Fruit fly (Drosophila melanogaster) whole organism, embryonic: Measurements from ENCODE around the gene CG13894.
A peak's percentile ranks its signal among the peaks of the same experiment; 100 is the strongest.

Source experiments
- Adf1 ChIP-seq: fragments of 200-800 bp; sonication (Bioruptor generic); IDR thresholded peaks from 2 replicates; pipeline ENCODE4 v1.3.6; 2022; ENCODE audit warnings: missing biosample characterization, missing genetic modification characterization
- CG10274 ChIP-seq: fragments of 200-800 bp; sonication (Bioruptor generic); optimal IDR thresholded peaks from 3 replicates; lab custom pipeline; 2017; ENCODE audit warnings: missing biosample characterization, mild to moderate bottlenecking, missing genetic modification characterization
- CG12104 ChIP-seq: fragments of 200-800 bp; sonication (Bioruptor generic); optimal IDR thresholded peaks from 3 replicates; lab custom pipeline; 2016; ENCODE audit warnings: missing biosample characterization, missing genetic modification characterization
- CG12744 ChIP-seq: fragments of 200-800 bp; sonication (Bioruptor generic); optimal IDR thresholded peaks from 2 replicates; lab custom pipeline; 2016; ENCODE audit warnings: missing biosample characterization, missing genetic modification characterization
- CG14014 ChIP-seq: fragments of 200-800 bp; sonication (Bioruptor generic); IDR thresholded peaks from 2 replicates; pipeline ENCODE4 v1.3.6; 2022; ENCODE audit warnings: missing biosample characterization, missing genetic modification characterization
- CG15011 ChIP-seq: fragments of 200-800 bp; sonication (Bioruptor generic); optimal IDR thresholded peaks from 3 replicates; lab custom pipeline; 2018; ENCODE audit warnings: missing biosample characterization, mild to moderate bottlenecking, missing genetic modification characterization
- CG16815 ChIP-seq: fragments of 200-800 bp; sonication (Bioruptor generic); optimal IDR thresholded peaks from 3 replicates; lab custom pipeline; 2017; ENCODE audit warnings: missing biosample characterization, mild to moderate bottlenecking, missing genetic modification characterization
- CG17568 ChIP-seq: fragments of 200-800 bp; sonication (Bioruptor generic); optimal IDR thresholded peaks from 2 replicates; lab custom pipeline; 2018; ENCODE audit warnings: missing biosample characterization, mild to moderate bottlenecking, missing genetic modification characterization, moderate library complexity
- CG1832 ChIP-seq: fragments of 200-800 bp; sonication (Bioruptor generic); optimal IDR thresholded peaks from 2 replicates; lab custom pipeline; 2017; ENCODE audit warnings: missing biosample characterization, mild to moderate bottlenecking, missing genetic modification characterization, inconsistent platforms
- CG18599 ChIP-seq: fragments of 200-800 bp; sonication (Bioruptor generic); optimal IDR thresholded peaks from 3 replicates; lab custom pipeline; 2017; ENCODE audit warnings: missing biosample characterization, missing genetic modification characterization, mild to moderate bottlenecking, moderate library complexity, missing genetic modification reagents
- CG31224 ChIP-seq: fragments of 200-800 bp; sonication (Bioruptor generic); IDR thresholded peaks from 2 replicates; pipeline ENCODE4 v1.3.6; 2022; ENCODE audit warnings: missing biosample characterization, missing genetic modification characterization
- CG32772 ChIP-seq: fragments of 200-800 bp; sonication (Bioruptor generic); IDR thresholded peaks from 2 replicates; pipeline ENCODE4 v1.3.6; 2022; ENCODE audit warnings: missing biosample characterization, missing genetic modification characterization
- CG34422 ChIP-seq: fragments of 200-800 bp; sonication (Bioruptor generic); IDR thresholded peaks from 3 replicates; pipeline ENCODE4 v1.3.6; 2022; ENCODE audit warnings: missing biosample characterization, missing genetic modification characterization
- CG4404 ChIP-seq: fragments of 200-800 bp; sonication (Bioruptor generic); IDR thresholded peaks from 2 replicates; pipeline ENCODE4 v1.3.6; 2022; ENCODE audit warnings: missing biosample characterization, missing genetic modification characterization
- CG4820 ChIP-seq: fragments of 200-800 bp; sonication (Bioruptor generic); optimal IDR thresholded peaks from 3 replicates; lab custom pipeline; 2016; ENCODE audit warnings: missing biosample characterization, missing genetic modification characterization
- CG6272 ChIP-seq: fragments of 200-800 bp; sonication (Bioruptor generic); IDR thresholded peaks from 2 replicates; pipeline ENCODE4 v1.3.6; 2022; ENCODE audit warnings: missing biosample characterization, missing genetic modification characterization
- CG6791 ChIP-seq: fragments of 200-800 bp; sonication (Bioruptor generic); IDR thresholded peaks from 3 replicates; pipeline ENCODE4 v1.3.6; 2022; ENCODE audit warnings: missing biosample characterization, missing genetic modification characterization; ENCODE audit not compliant: partially characterized antibody
- CG9437 ChIP-seq: fragments of 200-800 bp; sonication (Bioruptor generic); optimal IDR thresholded peaks from 2 replicates; lab custom pipeline; 2018; ENCODE audit warnings: missing biosample characterization, mild to moderate bottlenecking, missing genetic modification characterization
- CG9817 ChIP-seq: fragments of 200-800 bp; sonication (Bioruptor generic); optimal IDR thresholded peaks from 2 replicates; lab custom pipeline; 2018; ENCODE audit warnings: missing biosample characterization, mild to moderate bottlenecking, missing genetic modification characterization, moderate library complexity
- CkIIα-i1 ChIP-seq: fragments of 200-800 bp; sonication (Bioruptor generic); IDR thresholded peaks from 2 replicates; pipeline ENCODE4 v1.3.6; 2022; ENCODE audit warnings: missing biosample characterization, missing genetic modification characterization
- CrebB ChIP-seq: fragments of 200-800 bp; sonication (Bioruptor generic); optimal IDR thresholded peaks from 3 replicates; lab custom pipeline; 2018; ENCODE audit warnings: missing biosample characterization, mild to moderate bottlenecking, missing genetic modification characterization
- E2f2 ChIP-seq: fragments of 200-800 bp; sonication (Bioruptor generic); IDR thresholded peaks from 2 replicates; pipeline ENCODE4 v1.3.6; 2022; ENCODE audit warnings: missing biosample characterization, missing genetic modification characterization
- Gug ChIP-seq: fragments of 200-800 bp; sonication (Bioruptor generic); IDR thresholded peaks from 4 replicates; pipeline ENCODE4 v1.3.6; 2022; ENCODE audit warnings: missing biosample characterization, missing genetic modification characterization
- HLH4C ChIP-seq: fragments of 200-800 bp; sonication (Bioruptor generic); IDR thresholded peaks from 3 replicates; pipeline ENCODE4 v1.3.6; 2022; ENCODE audit warnings: missing biosample characterization, missing genetic modification characterization; ENCODE audit not compliant: partially characterized antibody
- Hand ChIP-seq: fragments of 200-800 bp; sonication (Bioruptor generic); optimal IDR thresholded peaks from 2 replicates; lab custom pipeline; 2017; ENCODE audit warnings: mild to moderate bottlenecking, missing biosample characterization, missing genetic modification reagents, missing genetic modification characterization
- Hey ChIP-seq: fragments of 200-800 bp; sonication (Bioruptor generic); optimal IDR thresholded peaks from 3 replicates; lab custom pipeline; 2018; ENCODE audit warnings: missing biosample characterization, mild to moderate bottlenecking, missing genetic modification characterization
- HmgZ ChIP-seq: fragments of 200-800 bp; sonication (Bioruptor generic); optimal IDR thresholded peaks from 2 replicates; lab custom pipeline; 2018; ENCODE audit warnings: missing biosample characterization, mild to moderate bottlenecking, missing genetic modification characterization
- Hr39 ChIP-seq: fragments of >200 bp; optimal IDR thresholded peaks from 2 replicates; lab custom pipeline; 2017
- Hr78 ChIP-seq, 2 experiments: fragments of 200-800 bp in 1 of 2; fragments of >200 bp in 1 of 2; sonication (Bioruptor generic) in 1 of 2; optimal IDR thresholded peaks; 2 replicates each; lab custom pipeline; 2017 to 2019; ENCODE audit warnings: missing biosample characterization in 2 of 2, missing genetic modification characterization in 2 of 2, mild to moderate bottlenecking in 1 of 2, moderate library complexity in 1 of 2
- Lhr ChIP-seq: fragments of 200-800 bp; sonication (Bioruptor generic); optimal IDR thresholded peaks from 3 replicates; lab custom pipeline; 2017; ENCODE audit warnings: mild to moderate bottlenecking, missing biosample characterization, missing genetic modification reagents, missing genetic modification characterization
- Myb ChIP-seq: fragments of 200-800 bp; sonication (Bioruptor generic); optimal IDR thresholded peaks from 2 replicates; lab custom pipeline; 2016; ENCODE audit warnings: missing biosample characterization, missing genetic modification characterization
- Sin3A ChIP-seq: fragments of >200 bp; optimal IDR thresholded peaks from 2 replicates; lab custom pipeline; 2018
- ato ChIP-seq: fragments of 200-800 bp; sonication (Bioruptor generic); IDR thresholded peaks from 2 replicates; pipeline ENCODE4 v1.3.6; 2022; ENCODE audit warnings: missing biosample characterization, missing genetic modification characterization; ENCODE audit not compliant: partially characterized antibody
- crc ChIP-seq: fragments of 200-800 bp; sonication (Bioruptor generic); optimal IDR thresholded peaks from 2 replicates; lab custom pipeline; 2016; ENCODE audit warnings: missing biosample characterization, missing genetic modification characterization
- gcm ChIP-seq: fragments of 200-800 bp; sonication (Bioruptor generic); optimal IDR thresholded peaks from 2 replicates; lab custom pipeline; 2019; ENCODE audit warnings: missing biosample characterization, mild to moderate bottlenecking, missing genetic modification characterization, moderate library complexity
- gcm2 ChIP-seq: fragments of 200-800 bp; sonication (Bioruptor generic); optimal IDR thresholded peaks from 2 replicates; lab custom pipeline; 2016; ENCODE audit warnings: missing biosample characterization, missing genetic modification characterization
- gro ChIP-seq: fragments of 200-800 bp; sonication (Bioruptor generic); optimal IDR thresholded peaks from 2 replicates; lab custom pipeline; 2016; ENCODE audit warnings: missing biosample characterization, missing genetic modification characterization
- insv ChIP-seq, 2 experiments: fragments of 200-800 bp; sonication (Bioruptor generic); optimal IDR thresholded peaks; 3 replicates each; lab custom pipeline; 2016 to 2018; ENCODE audit warnings: missing biosample characterization in 2 of 2, missing genetic modification characterization in 2 of 2
- jigr1 ChIP-seq: fragments of 200-800 bp; sonication (Bioruptor generic); IDR thresholded peaks from 3 replicates; pipeline ENCODE4 v1.3.6; 2022; ENCODE audit warnings: missing biosample characterization, missing genetic modification characterization
- klu ChIP-seq: fragments of 200-800 bp; sonication (Bioruptor generic); IDR thresholded peaks from 2 replicates; pipeline ENCODE4 v1.3.6; 2022; ENCODE audit warnings: missing biosample characterization, missing genetic modification characterization
- knrl ChIP-seq: fragments of 200-800 bp; sonication (Bioruptor generic); IDR thresholded peaks from 3 replicates; pipeline ENCODE4 v1.3.6; 2022; ENCODE audit warnings: missing biosample characterization, missing genetic modification characterization; ENCODE audit not compliant: partially characterized antibody
- lmd ChIP-seq: fragments of 200-800 bp; sonication (Bioruptor generic); IDR thresholded peaks from 2 replicates; pipeline ENCODE4 v1.3.6; 2022; ENCODE audit warnings: missing biosample characterization, missing genetic modification characterization
- lola ChIP-seq, 3 experiments: fragments of >200 bp in 2 of 3; fragments of 200-800 bp in 1 of 3; sonication (Bioruptor generic) in 1 of 3; optimal IDR thresholded peaks; 2 replicates each; lab custom pipeline; 2017 to 2019; ENCODE audit warnings: missing biosample characterization in 3 of 3, missing genetic modification characterization in 3 of 3, mild to moderate bottlenecking in 1 of 3, moderate library complexity in 1 of 3
- onecut ChIP-seq: fragments of 200-800 bp; sonication (Bioruptor generic); IDR thresholded peaks from 2 replicates; pipeline ENCODE4 v1.3.6; 2022; ENCODE audit warnings: missing biosample characterization, missing genetic modification characterization
- pros ChIP-seq: fragments of 200-800 bp; sonication (Bioruptor generic); optimal IDR thresholded peaks from 3 replicates; lab custom pipeline; 2019; ENCODE audit warnings: missing biosample characterization, mild to moderate bottlenecking, missing genetic modification characterization, moderate library complexity
- sna ChIP-seq: fragments of 200-800 bp; sonication (Bioruptor generic); IDR thresholded peaks from 2 replicates; pipeline ENCODE4 v1.3.6; 2022; ENCODE audit warnings: missing biosample characterization, missing genetic modification characterization; ENCODE audit not compliant: partially characterized antibody
- stwl ChIP-seq: fragments of 200-800 bp; sonication (Bioruptor generic); optimal IDR thresholded peaks from 3 replicates; lab custom pipeline; 2018; ENCODE audit warnings: missing biosample characterization, mild to moderate bottlenecking, missing genetic modification characterization, moderate library complexity
- tap ChIP-seq: fragments of 200-800 bp; optimal IDR thresholded peaks from 3 replicates; lab custom pipeline; 2019; ENCODE audit warnings: missing biosample characterization, mild to moderate bottlenecking, missing genetic modification characterization, moderate library complexity
- tx ChIP-seq: fragments of 200-800 bp; sonication (Bioruptor generic); optimal IDR thresholded peaks from 2 replicates; lab custom pipeline; 2016; ENCODE audit warnings: missing biosample characterization, missing genetic modification characterization
- vnd ChIP-seq: fragments of 200-800 bp; sonication (Bioruptor generic); IDR thresholded peaks from 3 replicates; pipeline ENCODE4 v1.3.6; 2022; ENCODE audit warnings: missing biosample characterization, missing genetic modification characterization; ENCODE audit not compliant: partially characterized antibody

The CG13894 gene

dm6 chr3L:680258-680657 is 18.7 kb downstream of the CG13894 start, which contains the start of gene CG17129 (continued):
- TF ChIP-seq CG16815 (GFP tag; lab: Kevin White, UChicago) (peak; percentile 58), CG15011 (GFP tag; lab: Kevin White, UChicago) (peak; percentile 33), CG17568 (GFP tag; lab: Kevin White, UChicago) (peak; percentile 68), crc (GFP tag; lab: Kevin White, UChicago) (peak; percentile 66), gcm (GFP tag; lab: Kevin White, UChicago) (peak; percentile 58), jigr1 (GFP tag; lab: Robert Waterston, UW) (no peak), CG6791 (GFP tag; lab: Robert Waterston, UW) (peak; percentile 90), gcm2 (peak; percentile 43), CG10274 (GFP tag; lab: Kevin White, UChicago) (no peak), Adf1 (GFP tag; lab: Robert Waterston, UW) (no peak), insv (GFP tag; optimal IDR thresholded peaks at IDR 0.05; lab: Kevin White, UChicago) (peak in 1 of 2 experiments; percentile 34), CG9817 (peak; percentile 68), lola (GFP tag; optimal IDR thresholded peaks at IDR 0.05; lab: Kevin White, UChicago) (peak in 1 of 3 experiments; percentile 76), onecut (GFP tag; lab: Robert Waterston, UW) (peak; percentile 46), CG4820 (GFP tag; lab: Kevin White, UChicago) (peak; percentile 73), vnd (GFP tag; lab: Robert Waterston, UW) (peak; percentile 95), CG18599 (GFP tag; lab: Kevin White, UChicago) (peak; percentile 70), CG31224 (GFP tag; lab: Robert Waterston, UW) (peak; percentile 58), E2f2 (peak; percentile 87), Hey (tag; lab: Kevin White, UChicago) (no peak), CG9437 (peak; percentile 39), HmgZ (tag; lab: Kevin White, UChicago) (peak; percentile 81), Hr78 (GFP tag; optimal IDR thresholded peaks at IDR 0.05; lab: Kevin White, UChicago) (no peak), CG6272 (GFP tag; lab: Robert Waterston, UW) (peak; percentile 89), CrebB (peak; percentile 66), Lhr (peak; percentile 17), CG34422 (GFP tag; lab: Robert Waterston, UW) (peak; percentile 69; the same call in 2 of the 3 replicates), CG14014 (GFP tag; lab: Robert Waterston, UW) (peak; percentile 76), Hand (GFP tag; lab: Kevin White, UChicago) (no peak), CG1832 (GFP tag; lab: Kevin White, UChicago) (no peak), pros (GFP tag; lab: Kevin White, UChicago) (peak; percentile 45), sna (GFP tag; lab: Robert Waterston, UW) (peak; percentile 100), Sin3A (peak; percentile 7), tap (peak; percentile 53), lmd (GFP tag; lab: Robert Waterston, UW) (peak; percentile 73), CG32772 (GFP tag; lab: Robert Waterston, UW) (peak; percentile 67), CkIIα-i1 (GFP tag; lab: Robert Waterston, UW) (no peak), ato (GFP tag; lab: Robert Waterston, UW) (peak; percentile 68; the same call in 1 of the 2 replicates), gro (GFP tag; lab: Kevin White, UChicago) (peak; percentile 91), CG12104 (GFP tag; lab: Kevin White, UChicago) (peak; percentile 70), CG12744 (GFP tag; lab: Kevin White, UChicago) (peak; percentile 61), Gug (GFP tag; lab: Robert Waterston, UW) (peak; percentile 85), klu (GFP tag; lab: Robert Waterston, UW) (peak; percentile 76; the same call in 1 of the 2 replicates), Hr39 (no peak), knrl (GFP tag; lab: Robert Waterston, UW) (peak; percentile 98), stwl (tag; lab: Kevin White, UChicago) (peak; percentile 68), Myb (GFP tag; lab: Kevin White, UChicago) (peak; percentile 64), HLH4C (GFP tag; lab: Robert Waterston, UW) (peak; percentile 93), CG4404 (peak; percentile 75), tx (GFP tag; lab: Kevin White, UChicago) (peak; percentile 79)
